Fruit fly (Drosophila melanogaster) whole organism, embryonic: ENCODE data around the gene grsm.

ENCODE experiments used
- Atf-2 ChIP-seq: fragments of 200-800 bp; sonication (Bioruptor generic); optimal IDR thresholded peaks from 2 replicates; lab custom pipeline; 2016; ENCODE audit warnings: missing biosample characterization, missing genetic modification characterization
- CG10431 ChIP-seq: fragments of 200-800 bp; sonication (Bioruptor generic); optimal IDR thresholded peaks from 3 replicates; lab custom pipeline; 2018; ENCODE audit warnings: missing biosample characterization, mild to moderate bottlenecking, missing genetic modification characterization
- CG10959 ChIP-seq: fragments of 200-800 bp; sonication (Bioruptor generic); IDR thresholded peaks from 2 replicates; pipeline ENCODE4 v1.3.6; 2022; ENCODE audit warnings: missing biosample characterization, missing genetic modification characterization
- CG12769 ChIP-seq: fragments of 200-800 bp; sonication (Bioruptor generic); optimal IDR thresholded peaks from 2 replicates; lab custom pipeline; 2019; ENCODE audit warnings: missing biosample characterization, mild to moderate bottlenecking, missing genetic modification characterization, moderate library complexity
- CG13775 ChIP-seq: fragments of 200-800 bp; sonication (Bioruptor generic); optimal IDR thresholded peaks from 3 replicates; lab custom pipeline; 2017; ENCODE audit warnings: missing biosample characterization, mild to moderate bottlenecking, missing genetic modification characterization
- CG2116 ChIP-seq: fragments of 200-800 bp; sonication (Bioruptor generic); optimal IDR thresholded peaks from 3 replicates; lab custom pipeline; 2018; ENCODE audit warnings: missing biosample characterization, mild to moderate bottlenecking, missing genetic modification characterization
- CG2120 ChIP-seq: fragments of 200-800 bp; sonication (Bioruptor generic); optimal IDR thresholded peaks from 3 replicates; lab custom pipeline; 2016; ENCODE audit warnings: missing biosample characterization, missing genetic modification characterization
- CG3281 ChIP-seq: fragments of 200-800 bp; sonication (Bioruptor generic); optimal IDR thresholded peaks from 3 replicates; lab custom pipeline; 2017; ENCODE audit warnings: missing biosample characterization, mild to moderate bottlenecking, missing genetic modification characterization
- CG3847 ChIP-seq: fragments of 200-800 bp; sonication (Bioruptor generic); IDR thresholded peaks from 2 replicates; pipeline ENCODE4 v1.3.6; 2022; ENCODE audit warnings: missing biosample characterization, missing genetic modification characterization
- CG4282 ChIP-seq: fragments of 200-800 bp; sonication (Bioruptor generic); optimal IDR thresholded peaks from 2 replicates; lab custom pipeline; 2016; ENCODE audit warnings: missing biosample characterization, missing genetic modification characterization
- CG4424 ChIP-seq: fragments of 200-800 bp; sonication (Bioruptor generic); optimal IDR thresholded peaks from 3 replicates; lab custom pipeline; 2016; ENCODE audit warnings: missing biosample characterization, missing genetic modification characterization
- CG6175 ChIP-seq: fragments of 200-800 bp; sonication (Bioruptor generic); IDR thresholded peaks from 3 replicates; pipeline ENCODE4 v1.3.6; 2022; ENCODE audit warnings: missing biosample characterization, missing genetic modification characterization
- CG7987 ChIP-seq: fragments of 200-800 bp; sonication (Bioruptor generic); optimal IDR thresholded peaks from 2 replicates; lab custom pipeline; 2018; ENCODE audit warnings: missing biosample characterization, mild to moderate bottlenecking, missing genetic modification characterization, moderate library complexity
- CG9437 ChIP-seq: fragments of 200-800 bp; sonication (Bioruptor generic); optimal IDR thresholded peaks from 2 replicates; lab custom pipeline; 2018; ENCODE audit warnings: missing biosample characterization, mild to moderate bottlenecking, missing genetic modification characterization
- CG9797 ChIP-seq: fragments of 200-800 bp; sonication (Bioruptor generic); optimal IDR thresholded peaks from 3 replicates; lab custom pipeline; 2018; ENCODE audit warnings: missing biosample characterization, mild to moderate bottlenecking, missing genetic modification characterization
- CHES-1-like ChIP-seq: fragments of 200-800 bp; sonication (Bioruptor generic); optimal IDR thresholded peaks from 2 replicates; lab custom pipeline; 2016; ENCODE audit warnings: missing biosample characterization, missing genetic modification characterization
- Dip2 ChIP-seq: fragments of 200-800 bp; sonication (Bioruptor generic); IDR thresholded peaks from 2 replicates; pipeline ENCODE4 v1.3.6; 2022; ENCODE audit warnings: missing biosample characterization, missing genetic modification characterization
- Dip3 ChIP-seq: fragments of 200-800 bp; sonication (Bioruptor generic); optimal IDR thresholded peaks from 3 replicates; lab custom pipeline; 2016; ENCODE audit warnings: missing biosample characterization, missing genetic modification characterization
- Dp ChIP-seq: fragments of 200-800 bp; sonication (Bioruptor generic); optimal IDR thresholded peaks from 2 replicates; lab custom pipeline; 2018; ENCODE audit warnings: missing biosample characterization, mild to moderate bottlenecking, missing genetic modification characterization, moderate library complexity
- E2f2 ChIP-seq: fragments of 200-800 bp; sonication (Bioruptor generic); IDR thresholded peaks from 2 replicates; pipeline ENCODE4 v1.3.6; 2022; ENCODE audit warnings: missing biosample characterization, missing genetic modification characterization
- ERR ChIP-seq: fragments of 200-800 bp; sonication (Bioruptor generic); optimal IDR thresholded peaks from 2 replicates; lab custom pipeline; 2016; ENCODE audit warnings: missing biosample characterization, missing genetic modification characterization
- Fer2 ChIP-seq: fragments of 200-800 bp; sonication (Bioruptor generic); optimal IDR thresholded peaks from 2 replicates; lab custom pipeline; 2018; ENCODE audit warnings: missing biosample characterization, mild to moderate bottlenecking, missing genetic modification characterization, moderate library complexity
- GATAe ChIP-seq: fragments of 200-800 bp; sonication (Bioruptor generic); conservative IDR thresholded peaks from 2 replicates; pipeline ENCODE4 v1.3.6; 2022; ENCODE audit warnings: missing biosample characterization, missing genetic modification characterization
- Gsc ChIP-seq: fragments of 200-800 bp; sonication (Bioruptor generic); IDR thresholded peaks from 2 replicates; pipeline ENCODE4 v1.3.6; 2022; ENCODE audit warnings: missing biosample characterization, missing genetic modification characterization
- Hr78 ChIP-seq, 2 experiments: fragments of 200-800 bp in 1 of 2; fragments of >200 bp in 1 of 2; sonication (Bioruptor generic) in 1 of 2; optimal IDR thresholded peaks; 2 replicates each; lab custom pipeline; 2017 to 2019; ENCODE audit warnings: missing biosample characterization in 2 of 2, missing genetic modification characterization in 2 of 2, mild to moderate bottlenecking in 1 of 2, moderate library complexity in 1 of 2
- Max ChIP-seq: fragments of 200-800 bp; sonication (Bioruptor generic); optimal IDR thresholded peaks from 2 replicates; lab custom pipeline; 2016; ENCODE audit warnings: missing biosample characterization, mild to moderate bottlenecking, missing genetic modification characterization
- Mrtf ChIP-seq: fragments of 200-800 bp; sonication (Bioruptor generic); IDR thresholded peaks from 3 replicates; pipeline ENCODE4 v1.3.6; 2022; ENCODE audit warnings: missing biosample characterization, missing genetic modification characterization
- Ptx1 ChIP-seq: fragments of 200-800 bp; sonication (Bioruptor generic); IDR thresholded peaks from 2 replicates; pipeline ENCODE4 v1.3.6; 2022; ENCODE audit warnings: missing biosample characterization, missing genetic modification characterization
- Rx ChIP-seq: fragments of 200-800 bp; sonication (Bioruptor generic); IDR thresholded peaks from 2 replicates; pipeline ENCODE4 v1.3.6; 2022; ENCODE audit warnings: missing biosample characterization, missing genetic modification characterization
- Six4 ChIP-seq: fragments of 200-800 bp; sonication (Bioruptor generic); optimal IDR thresholded peaks from 2 replicates; lab custom pipeline; 2016; ENCODE audit warnings: missing biosample characterization, missing genetic modification characterization
- ap ChIP-seq: fragments of 200-800 bp; sonication (Bioruptor generic); IDR thresholded peaks from 2 replicates; pipeline ENCODE4 v1.3.6; 2022; ENCODE audit warnings: missing biosample characterization, missing genetic modification characterization
- br ChIP-seq: fragments of >200 bp; optimal IDR thresholded peaks from 2 replicates; lab custom pipeline; 2017
- chinmo ChIP-seq: fragments of 200-800 bp; sonication (Bioruptor generic); IDR thresholded peaks from 4 replicates; pipeline ENCODE4 v1.3.6; 2022; ENCODE audit warnings: missing biosample characterization, missing genetic modification characterization; ENCODE audit not compliant: partially characterized antibody
- corto ChIP-seq: fragments of 200-800 bp; sonication (Bioruptor generic); optimal IDR thresholded peaks from 2 replicates; lab custom pipeline; 2016; ENCODE audit warnings: missing biosample characterization, mild to moderate bottlenecking, missing genetic modification characterization, moderate library complexity
- dimm ChIP-seq: fragments of 200-800 bp; sonication (Bioruptor generic); IDR thresholded peaks from 2 replicates; pipeline ENCODE4 v1.3.6; 2022; ENCODE audit warnings: missing biosample characterization, missing genetic modification characterization
- emc ChIP-seq: fragments of 200-800 bp; sonication (Bioruptor generic); optimal IDR thresholded peaks from 2 replicates; lab custom pipeline; 2016; ENCODE audit warnings: missing biosample characterization, missing genetic modification characterization
- en ChIP-seq: fragments of 200-800 bp; sonication (Bioruptor generic); optimal IDR thresholded peaks from 2 replicates; lab custom pipeline; 2016; ENCODE audit warnings: missing biosample characterization, missing genetic modification characterization
- eyg ChIP-seq: fragments of 200-800 bp; sonication (Bioruptor generic); optimal IDR thresholded peaks from 3 replicates; lab custom pipeline; 2016; ENCODE audit warnings: missing biosample characterization, missing genetic modification characterization
- grau ChIP-seq: fragments of 200-800 bp; optimal IDR thresholded peaks from 3 replicates; lab custom pipeline; 2019; ENCODE audit warnings: missing biosample characterization, mild to moderate bottlenecking, missing genetic modification characterization, moderate library complexity
- grn ChIP-seq: fragments of 200-800 bp; sonication (Bioruptor generic); optimal IDR thresholded peaks from 3 replicates; lab custom pipeline; 2017; ENCODE audit warnings: missing biosample characterization, missing genetic modification characterization
- hbn ChIP-seq: fragments of 200-800 bp; sonication (Bioruptor generic); IDR thresholded peaks from 2 replicates; pipeline ENCODE4 v1.3.6; 2022; ENCODE audit warnings: missing biosample characterization, missing genetic modification characterization; ENCODE audit not compliant: partially characterized antibody
- hkb ChIP-seq, 2 experiments: fragments of 200-800 bp in 1 of 2; fragments of >200 bp in 1 of 2; sonication (Bioruptor generic) in 1 of 2; IDR thresholded peaks in 1 of 2; optimal IDR thresholded peaks in 1 of 2; 2 replicates each; pipeline versions ENCODE4 v1.3.6 to Lab custom; 2017 to 2022; ENCODE audit warnings: missing biosample characterization in 1 of 2, missing genetic modification characterization in 1 of 2
- inv ChIP-seq: fragments of 200-800 bp; sonication (Bioruptor generic); IDR thresholded peaks from 2 replicates; pipeline ENCODE4 v1.3.6; 2022; ENCODE audit warnings: missing biosample characterization, missing genetic modification characterization; ENCODE audit not compliant: partially characterized antibody
- p53 ChIP-seq: fragments of 200-800 bp; sonication (Bioruptor generic); optimal IDR thresholded peaks from 2 replicates; lab custom pipeline; 2016; ENCODE audit warnings: missing biosample characterization, missing genetic modification characterization
- pros ChIP-seq: fragments of 200-800 bp; sonication (Bioruptor generic); optimal IDR thresholded peaks from 3 replicates; lab custom pipeline; 2019; ENCODE audit warnings: missing biosample characterization, mild to moderate bottlenecking, missing genetic modification characterization, moderate library complexity
- sens-2 ChIP-seq: fragments of 200-800 bp; sonication (Bioruptor generic); IDR thresholded peaks from 2 replicates; pipeline ENCODE4 v1.3.6; 2022; ENCODE audit warnings: missing biosample characterization, missing genetic modification characterization
- shn ChIP-seq: fragments of 200-800 bp; sonication (Bioruptor generic); optimal IDR thresholded peaks from 3 replicates; lab custom pipeline; 2016; ENCODE audit warnings: missing biosample characterization, missing genetic modification characterization
- tgo ChIP-seq: fragments of 200-800 bp; sonication (Bioruptor generic); IDR thresholded peaks from 3 replicates; pipeline ENCODE4 v1.3.6; 2022; ENCODE audit warnings: missing biosample characterization, missing genetic modification characterization
- tx ChIP-seq: fragments of 200-800 bp; sonication (Bioruptor generic); optimal IDR thresholded peaks from 2 replicates; lab custom pipeline; 2016; ENCODE audit warnings: missing biosample characterization, missing genetic modification characterization

Gene grsm

dm6 chr3R:12960929-12961855, 6.3 kb downstream of the grsm start, which contains the start of gene Spc25 (continued):
- peak; percentile 23 for TF ChIP-seq CG4282 (GFP tag; lab: Kevin White, UChicago)
- TF ChIP-seq emc: peak; percentile 40
- no peak for TF ChIP-seq pros (GFP tag; lab: Kevin White, UChicago)
- TF ChIP-seq dimm: no peak
- TF ChIP-seq CHES-1-like (GFP tag; lab: Kevin White, UChicago): peak; percentile 65
- peak; percentile 75 for TF ChIP-seq hkb (optimal IDR thresholded peaks at IDR 0.05; lab: Kevin White, UChicago)
- TF ChIP-seq hkb (GFP tag; IDR thresholded peaks at IDR 0.05; lab: Robert Waterston, UW): no peak
- TF ChIP-seq Mrtf (GFP tag; lab: Robert Waterston, UW): no peak
- peak; percentile 64 for TF ChIP-seq CG3847 (GFP tag; lab: Robert Waterston, UW)
- no peak for TF ChIP-seq CG12769 (tag; lab: Kevin White, UChicago)
- no peak for TF ChIP-seq Six4
- 0 out of 2 replicates have a peak, but pooled peaks have one; percentile 39 for TF ChIP-seq Ptx1 (GFP tag; lab: Robert Waterston, UW)
- peak; percentile 32 for TF ChIP-seq CG4424 (GFP tag; lab: Kevin White, UChicago)
- TF ChIP-seq p53 (GFP tag; lab: Kevin White, UChicago): peak; percentile 34
- no peak for TF ChIP-seq Hr78 (GFP tag; optimal IDR thresholded peaks at IDR 0.05; lab: Kevin White, UChicago)
- peak; percentile 88 for TF ChIP-seq E2f2 (GFP tag; lab: Robert Waterston, UW)
- TF ChIP-seq CG2120: peak; percentile 75
- TF ChIP-seq eyg (GFP tag; lab: Kevin White, UChicago): peak; percentile 24
- TF ChIP-seq ap (GFP tag; lab: Robert Waterston, UW): no peak
- peak; percentile 38 for TF ChIP-seq CG13775 (GFP tag; lab: Kevin White, UChicago)
- peak; percentile 14; the same call in 1 of the 3 replicates for TF ChIP-seq tgo (GFP tag; lab: Robert Waterston, UW)
- no peak for TF ChIP-seq grau (tag; lab: Kevin White, UChicago)
- peak; percentile 69 for TF ChIP-seq shn (GFP tag; lab: Kevin White, UChicago)
- no peak for TF ChIP-seq CG9437
- peak; percentile 79 for TF ChIP-seq ERR (GFP tag; lab: Kevin White, UChicago)

dm6 chr3R:12960227-12960626, 7.3 kb downstream of the grsm start:
- TF ChIP-seq Max (GFP tag; lab: Kevin White, UChicago) (no peak), grn (GFP tag; lab: Kevin White, UChicago) (peak; percentile 35), tx (GFP tag; lab: Kevin White, UChicago) (no peak), Dip3 (GFP tag; lab: Kevin White, UChicago) (no peak), CG7987 (no peak), CG2116 (GFP tag; lab: Kevin White, UChicago) (no peak), GATAe (GFP tag; lab: Robert Waterston, UW) (peak; percentile 46; the same call in 1 of the 2 replicates), CG10431 (GFP tag; lab: Kevin White, UChicago) (no peak), Dip2 (GFP tag; lab: Robert Waterston, UW) (no peak), corto (GFP tag; lab: Kevin White, UChicago) (peak; percentile 18), Atf-2 (GFP tag; lab: Kevin White, UChicago) (no peak), CG9797 (GFP tag; lab: Kevin White, UChicago) (no peak), sens-2 (GFP tag; lab: Robert Waterston, UW) (0 out of 2 replicates have a peak, but pooled peaks have one; percentile 29), CG3281 (GFP tag; lab: Kevin White, UChicago) (peak; percentile 1), Dp (no peak), Fer2 (tag; lab: Kevin White, UChicago) (no peak), hbn (GFP tag; lab: Robert Waterston, UW) (no peak), Rx (GFP tag; lab: Robert Waterston, UW) (no peak), en (GFP tag; lab: Kevin White, UChicago) (no peak), chinmo (GFP tag; lab: Robert Waterston, UW) (peak; percentile 77; the same call in 1 of the 4 replicates), CG10959 (0 out of 2 replicates have a peak, but pooled peaks have one; percentile 5), Gsc (GFP tag; lab: Robert Waterston, UW) (no peak), inv (no peak), br (lab: Kevin White, UChicago) (no peak), CG6175 (GFP tag; lab: Robert Waterston, UW) (peak; percentile 65; the same call in 2 of the 3 replicates)
